Fruit fly (Drosophila melanogaster) whole organism, embryonic: ENCODE results near the gene CG10470.

ENCODE experiments used
- ATbp ChIP-seq: fragments of 200-800 bp; sonication (Bioruptor generic); optimal IDR thresholded peaks from 2 replicates; lab custom pipeline; 2017; ENCODE audit warnings: missing biosample characterization, mild to moderate bottlenecking, missing genetic modification characterization, missing genetic modification reagents
- Awh ChIP-seq: fragments of 200-800 bp; sonication (Bioruptor generic); IDR thresholded peaks from 2 replicates; pipeline ENCODE4, ENCODE4 v1.3.6; 2022; ENCODE audit warnings: missing biosample characterization, missing genetic modification characterization
- CG10462 ChIP-seq: fragments of 200-800 bp; sonication (Bioruptor generic); optimal IDR thresholded peaks from 2 replicates; lab custom pipeline; 2016; ENCODE audit warnings: missing biosample characterization, missing genetic modification characterization
- CG10979 ChIP-seq: fragments of 200-800 bp; sonication (Bioruptor generic); optimal IDR thresholded peaks from 2 replicates; lab custom pipeline; 2018; ENCODE audit warnings: missing biosample characterization, mild to moderate bottlenecking, missing genetic modification characterization, moderate library complexity
- CG11696 ChIP-seq: fragments of 200-800 bp; sonication (Bioruptor generic); IDR thresholded peaks from 2 replicates; pipeline ENCODE4 v1.3.6; 2022; ENCODE audit warnings: missing biosample characterization, missing genetic modification characterization
- CG12071 ChIP-seq: fragments of 200-800 bp; sonication (Bioruptor generic); optimal IDR thresholded peaks from 3 replicates; lab custom pipeline; 2018; ENCODE audit warnings: missing biosample characterization, mild to moderate bottlenecking, missing genetic modification characterization
- CG12104 ChIP-seq: fragments of 200-800 bp; sonication (Bioruptor generic); optimal IDR thresholded peaks from 3 replicates; lab custom pipeline; 2016; ENCODE audit warnings: missing biosample characterization, missing genetic modification characterization
- CG13123 ChIP-seq: fragments of 200-800 bp; sonication (Bioruptor generic); optimal IDR thresholded peaks from 2 replicates; lab custom pipeline; 2016; ENCODE audit warnings: missing biosample characterization, missing genetic modification characterization
- CG13287 ChIP-seq: fragments of 200-800 bp; sonication (Bioruptor generic); IDR thresholded peaks from 2 replicates; pipeline ENCODE4 v1.3.6; 2022; ENCODE audit warnings: missing biosample characterization, missing genetic modification characterization; ENCODE audit not compliant: partially characterized antibody
- CG13624 ChIP-seq: fragments of 200-800 bp; sonication (Bioruptor generic); optimal IDR thresholded peaks from 2 replicates; lab custom pipeline; 2016; ENCODE audit warnings: missing biosample characterization, missing genetic modification characterization
- CG13894 ChIP-seq: fragments of 200-800 bp; sonication (Bioruptor generic); optimal IDR thresholded peaks from 3 replicates; lab custom pipeline; 2018; ENCODE audit warnings: missing biosample characterization, mild to moderate bottlenecking, missing genetic modification characterization, moderate library complexity
- CG15269 ChIP-seq: fragments of 200-800 bp; sonication (Bioruptor generic); optimal IDR thresholded peaks from 2 replicates; lab custom pipeline; 2018; ENCODE audit warnings: missing biosample characterization, mild to moderate bottlenecking, missing genetic modification characterization, moderate library complexity
- CG1603 ChIP-seq: fragments of 200-800 bp; sonication (Bioruptor generic); optimal IDR thresholded peaks from 2 replicates; lab custom pipeline; 2019; ENCODE audit warnings: missing biosample characterization, mild to moderate bottlenecking, missing genetic modification characterization, moderate library complexity
- CG16779 ChIP-seq: fragments of 200-800 bp; sonication (Bioruptor generic); IDR thresholded peaks from 2 replicates; pipeline ENCODE4 v1.3.6; 2022; ENCODE audit warnings: missing biosample characterization, missing genetic modification characterization
- CG2202 ChIP-seq: fragments of 200-800 bp; sonication (Bioruptor generic); optimal IDR thresholded peaks from 2 replicates; lab custom pipeline; 2018; ENCODE audit warnings: missing biosample characterization, mild to moderate bottlenecking, missing genetic modification characterization
- CG2678 ChIP-seq: fragments of 200-800 bp; sonication (Bioruptor generic); optimal IDR thresholded peaks from 3 replicates; lab custom pipeline; 2019; ENCODE audit warnings: missing biosample characterization, mild to moderate bottlenecking, missing genetic modification characterization, moderate library complexity
- CG31365 ChIP-seq: fragments of 200-800 bp; sonication (Bioruptor generic); optimal IDR thresholded peaks from 2 replicates; lab custom pipeline; 2018; ENCODE audit warnings: missing biosample characterization, mild to moderate bottlenecking, missing genetic modification characterization
- CG31441 ChIP-seq: fragments of 200-800 bp; sonication (Bioruptor generic); IDR thresholded peaks from 2 replicates; pipeline ENCODE4 v1.3.6; 2022; ENCODE audit warnings: missing biosample characterization, missing genetic modification characterization
- CG34224 ChIP-seq: fragments of 200-800 bp; sonication (Bioruptor generic); IDR thresholded peaks from 3 replicates; pipeline ENCODE4 v1.3.6; 2022; ENCODE audit warnings: missing biosample characterization, missing genetic modification characterization; ENCODE audit not compliant: partially characterized antibody
- CG34376 ChIP-seq: fragments of 200-800 bp; sonication (Bioruptor generic); optimal IDR thresholded peaks from 2 replicates; lab custom pipeline; 2018; ENCODE audit warnings: missing biosample characterization, mild to moderate bottlenecking, missing genetic modification characterization
- CG3847 ChIP-seq: fragments of 200-800 bp; sonication (Bioruptor generic); IDR thresholded peaks from 2 replicates; pipeline ENCODE4 v1.3.6; 2022; ENCODE audit warnings: missing biosample characterization, missing genetic modification characterization
- CG42726 ChIP-seq: fragments of 200-800 bp; sonication (Bioruptor generic); IDR thresholded peaks from 2 replicates; pipeline ENCODE4 v1.3.6; 2022; ENCODE audit warnings: missing biosample characterization, missing genetic modification characterization; ENCODE audit not compliant: partially characterized antibody
- CG4730 ChIP-seq: fragments of 200-800 bp; sonication (Bioruptor generic); IDR thresholded peaks from 2 replicates; pipeline ENCODE4 v1.3.6; 2022; ENCODE audit warnings: missing biosample characterization, missing genetic modification characterization
- CG6689 ChIP-seq: fragments of 200-800 bp; sonication (Bioruptor generic); IDR thresholded peaks from 2 replicates; pipeline ENCODE4 v1.3.6; 2022; ENCODE audit warnings: missing biosample characterization, missing genetic modification characterization
- CG7786 ChIP-seq: fragments of 200-800 bp; sonication (Bioruptor generic); optimal IDR thresholded peaks from 2 replicates; lab custom pipeline; 2016; ENCODE audit warnings: missing biosample characterization, missing genetic modification characterization
- CG8281 ChIP-seq: fragments of 200-800 bp; sonication (Bioruptor generic); optimal IDR thresholded peaks from 2 replicates; lab custom pipeline; 2018; ENCODE audit warnings: missing biosample characterization, mild to moderate bottlenecking, missing genetic modification characterization, moderate library complexity
- ERR ChIP-seq: fragments of 200-800 bp; sonication (Bioruptor generic); optimal IDR thresholded peaks from 2 replicates; lab custom pipeline; 2016; ENCODE audit warnings: missing biosample characterization, missing genetic modification characterization
- GATAe ChIP-seq: fragments of 200-800 bp; sonication (Bioruptor generic); conservative IDR thresholded peaks from 2 replicates; pipeline ENCODE4 v1.3.6; 2022; ENCODE audit warnings: missing biosample characterization, missing genetic modification characterization
- H2.0 ChIP-seq: fragments of 200-800 bp; sonication (Bioruptor generic); IDR thresholded peaks from 2 replicates; pipeline ENCODE4 v1.3.6; 2022; ENCODE audit warnings: missing biosample characterization, missing genetic modification characterization
- HLH3B ChIP-seq: fragments of 200-800 bp; sonication (Bioruptor generic); IDR thresholded peaks from 2 replicates; pipeline ENCODE4 v1.3.6; 2022; ENCODE audit warnings: missing biosample characterization, missing genetic modification characterization
- HLHmδ ChIP-seq: fragments of 200-800 bp; sonication (Bioruptor generic); optimal IDR thresholded peaks from 2 replicates; lab custom pipeline; 2018; ENCODE audit warnings: missing biosample characterization, mild to moderate bottlenecking, missing genetic modification characterization, moderate library complexity
- HmgZ ChIP-seq: fragments of 200-800 bp; sonication (Bioruptor generic); optimal IDR thresholded peaks from 2 replicates; lab custom pipeline; 2018; ENCODE audit warnings: missing biosample characterization, mild to moderate bottlenecking, missing genetic modification characterization
- Hr51 ChIP-seq, 2 experiments: fragments of 200-800 bp; sonication (Bioruptor generic); optimal IDR thresholded peaks; 2 replicates in 1 of 2; 3 replicates in 1 of 2; lab custom pipeline; 2016 to 2018; ENCODE audit warnings: missing biosample characterization in 2 of 2, missing genetic modification characterization in 2 of 2, mild to moderate bottlenecking in 1 of 2, moderate library complexity in 1 of 2
- Myb ChIP-seq: fragments of 200-800 bp; sonication (Bioruptor generic); optimal IDR thresholded peaks from 2 replicates; lab custom pipeline; 2016; ENCODE audit warnings: missing biosample characterization, missing genetic modification characterization
- Pdp1 ChIP-seq, 2 experiments: fragments of 200-800 bp; sonication (Bioruptor generic); optimal IDR thresholded peaks; 3 replicates each; lab custom pipeline; 2016; ENCODE audit warnings: missing biosample characterization in 2 of 2, missing genetic modification characterization in 2 of 2, mild to moderate bottlenecking in 1 of 2, moderate library complexity in 1 of 2
- Ravus ChIP-seq: fragments of 200-800 bp; sonication (Bioruptor generic); IDR thresholded peaks from 2 replicates; pipeline ENCODE4 v1.3.6; 2022; ENCODE audit warnings: missing biosample characterization, missing genetic modification characterization
- ash1 ChIP-seq: fragments of 200-800 bp; sonication (Bioruptor generic); optimal IDR thresholded peaks from 2 replicates; lab custom pipeline; 2018; ENCODE audit warnings: missing biosample characterization, mild to moderate bottlenecking, missing genetic modification characterization
- bcd ChIP-seq: fragments of 200-800 bp; sonication (Bioruptor generic); optimal IDR thresholded peaks from 2 replicates; lab custom pipeline; 2017; ENCODE audit warnings: missing biosample characterization, mild to moderate bottlenecking, missing genetic modification characterization
- bsh ChIP-seq, 2 experiments: fragments of 200-800 bp; sonication (Bioruptor generic); optimal IDR thresholded peaks; 2 replicates each; lab custom pipeline; 2017 to 2018; ENCODE audit warnings: mild to moderate bottlenecking in 2 of 2, missing biosample characterization in 2 of 2, missing genetic modification characterization in 2 of 2, moderate library complexity in 1 of 2
- chif ChIP-seq, 2 experiments: fragments of 200-800 bp; sonication (Bioruptor generic); optimal IDR thresholded peaks; 3 replicates each; lab custom pipeline; 2016; ENCODE audit warnings: missing biosample characterization in 2 of 2, missing genetic modification characterization in 2 of 2
- chn ChIP-seq: fragments of 200-800 bp; sonication (Bioruptor generic); optimal IDR thresholded peaks from 2 replicates; lab custom pipeline; 2016; ENCODE audit warnings: missing biosample characterization, missing genetic modification characterization
- dm ChIP-seq: fragments of 200-800 bp; sonication (Bioruptor generic); optimal IDR thresholded peaks from 3 replicates; lab custom pipeline; 2016; ENCODE audit warnings: missing biosample characterization, missing genetic modification characterization
- jigr1 ChIP-seq: fragments of 200-800 bp; sonication (Bioruptor generic); IDR thresholded peaks from 3 replicates; pipeline ENCODE4 v1.3.6; 2022; ENCODE audit warnings: missing biosample characterization, missing genetic modification characterization
- otp ChIP-seq: fragments of 200-800 bp; sonication (Bioruptor generic); IDR thresholded peaks from 3 replicates; pipeline ENCODE4, ENCODE4 v1.3.6; 2022; ENCODE audit warnings: missing biosample characterization, missing genetic modification characterization
- pfk ChIP-seq: fragments of 200-800 bp; sonication (Bioruptor generic); optimal IDR thresholded peaks from 2 replicates; lab custom pipeline; 2018; ENCODE audit warnings: missing biosample characterization, mild to moderate bottlenecking, missing genetic modification characterization, moderate library complexity
- pho ChIP-seq: fragments of 200-800 bp; sonication (Bioruptor generic); optimal IDR thresholded peaks from 2 replicates; lab custom pipeline; 2016; ENCODE audit warnings: missing biosample characterization, missing genetic modification characterization
- pum ChIP-seq: fragments of 200-800 bp; sonication (Bioruptor generic); optimal IDR thresholded peaks from 2 replicates; lab custom pipeline; 2016; ENCODE audit warnings: missing biosample characterization, missing genetic modification characterization
- ttk ChIP-seq: fragments of 200-800 bp; sonication (Bioruptor generic); IDR thresholded peaks from 2 replicates; pipeline ENCODE4 v2.1.2; 2022; ENCODE audit warnings: missing biosample characterization, missing genetic modification characterization
- twi ChIP-seq: fragments of 200-800 bp; optimal IDR thresholded peaks from 2 replicates; lab custom pipeline; 2019; ENCODE audit warnings: missing biosample characterization, mild to moderate bottlenecking, missing genetic modification characterization, moderate library complexity
- tx ChIP-seq: fragments of 200-800 bp; sonication (Bioruptor generic); optimal IDR thresholded peaks from 2 replicates; lab custom pipeline; 2016; ENCODE audit warnings: missing biosample characterization, missing genetic modification characterization
- wor ChIP-seq: fragments of 200-800 bp; sonication (Bioruptor generic); IDR thresholded peaks from 2 replicates; pipeline ENCODE4 v1.3.6; 2022; ENCODE audit warnings: missing biosample characterization, missing genetic modification characterization

CG10470 gene

DNA sequence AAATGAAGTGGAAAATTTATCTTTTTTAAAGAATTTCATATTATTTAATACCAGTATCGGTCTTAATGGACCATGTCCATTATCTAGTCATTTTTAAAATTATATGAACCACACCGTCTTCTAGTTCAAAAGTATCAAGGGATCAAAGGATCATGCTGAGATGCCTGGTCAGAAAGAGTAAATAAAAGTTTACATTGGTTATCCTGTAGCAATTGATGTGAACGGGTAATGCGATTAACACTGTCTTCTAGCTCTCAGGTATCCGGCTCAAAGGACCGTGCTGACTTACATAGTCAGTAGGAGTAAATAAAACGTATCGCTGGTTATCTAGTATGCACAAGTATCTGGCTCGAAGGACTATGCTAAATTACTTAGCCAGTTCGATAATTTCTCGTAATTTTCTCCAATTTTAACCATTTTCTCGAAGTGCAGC is 29.7 kb upstream of the CG10470 start (continued):
- TF ChIP-seq CG13123 (GFP tag; lab: Kevin White, UChicago) (no peak), GATAe (GFP tag; lab: Robert Waterston, UW) (no peak), Hr51 (GFP tag; optimal IDR thresholded peaks at IDR 0.05; lab: Kevin White, UChicago) (no peak), CG13624 (GFP tag; lab: Kevin White, UChicago) (no peak), H2.0 (GFP tag; lab: Robert Waterston, UW) (no peak), CG42726 (GFP tag; lab: Robert Waterston, UW) (no peak), ash1 (no peak), Pdp1 (GFP tag; optimal IDR thresholded peaks at IDR 0.05; lab: Kevin White, UChicago) (no peak), HLHmδ (GFP tag; lab: Kevin White, UChicago) (no peak), CG16779 (no peak), CG12071 (no peak), HLH3B (GFP tag; lab: Robert Waterston, UW) (no peak), otp (GFP tag; lab: Robert Waterston, UW) (no peak), CG8281 (tag; lab: Kevin White, UChicago) (no peak), CG2202 (tag; lab: Kevin White, UChicago) (no peak), chn (GFP tag; lab: Kevin White, UChicago) (no peak), Myb (GFP tag; lab: Kevin White, UChicago) (no peak), CG2678 (tag; lab: Kevin White, UChicago) (peak; percentile 71), pho (GFP tag; lab: Kevin White, UChicago) (peak; percentile 37), CG13894 (tag; lab: Kevin White, UChicago) (no peak), ERR (GFP tag; lab: Kevin White, UChicago) (no peak), CG34224 (GFP tag; lab: Robert Waterston, UW) (no peak), chif (GFP tag; optimal IDR thresholded peaks at IDR 0.05; lab: Kevin White, UChicago) (no peak), twi (no peak), CG10462 (GFP tag; lab: Kevin White, UChicago) (no peak), bsh (GFP tag; optimal IDR thresholded peaks at IDR 0.05; lab: Kevin White, UChicago) (no peak), Ravus (GFP tag; lab: Robert Waterston, UW) (no peak), CG11696 (GFP tag; lab: Robert Waterston, UW) (no peak), CG13287 (no peak), CG34376 (GFP tag; lab: Kevin White, UChicago) (peak; percentile 34), ttk (GFP tag; lab: Robert Waterston, UW) (no peak), CG4730 (GFP tag; lab: Robert Waterston, UW) (no peak), Awh (GFP tag; lab: Robert Waterston, UW) (no peak), pfk (GFP tag; lab: Kevin White, UChicago) (no peak), ATbp (no peak), HmgZ (tag; lab: Kevin White, UChicago) (no peak), dm (GFP tag; lab: Kevin White, UChicago) (no peak), CG31441 (0 out of 2 replicates have a peak, but pooled peaks have one; percentile 30), wor (GFP tag; lab: Robert Waterston, UW) (no peak), bcd (GFP tag; lab: Kevin White, UChicago) (peak; percentile 15), CG15269 (tag; lab: Kevin White, UChicago) (peak; percentile 44), CG3847 (no peak), jigr1 (GFP tag; lab: Robert Waterston, UW) (no peak), CG7786 (GFP tag; lab: Kevin White, UChicago) (peak; percentile 6), CG10979 (tag; lab: Kevin White, UChicago) (peak; percentile 22), tx (GFP tag; lab: Kevin White, UChicago) (no peak), CG12104 (GFP tag; lab: Kevin White, UChicago) (no peak), CG1603 (tag; lab: Kevin White, UChicago) (no peak), pum (GFP tag; lab: Kevin White, UChicago) (no peak), CG6689 (GFP tag; lab: Robert Waterston, UW) (no peak), CG31365 (tag; lab: Kevin White, UChicago) (no peak)
